Worm (Caenorhabditis elegans): ENCODE results near the gene athp-2.

Gene athp-2

ce11 chrII:4341484-4341883 lies 1.5 kb downstream of the athp-2 start:
- TF ChIP-seq zip-8 (tag; optimal IDR thresholded peaks at IDR 0.05) (no peak), ceh-43 (GFP tag; optimal IDR thresholded peaks at IDR 0.05) (no peak), ceh-39 (tag; optimal IDR thresholded peaks at IDR 0.05) (no peak), mep-1 (tag; optimal IDR thresholded peaks at IDR 0.05) (no peak), unc-120 (tag; optimal IDR thresholded peaks at IDR 0.05; ENCODE audit: poor library complexity, severe bottlenecking) (no peak), nhr-28 (tag; optimal IDR thresholded peaks at IDR 0.05) (no peak), elt-1 (tag; optimal IDR thresholded peaks at IDR 0.05; ENCODE audit: borderline replicate concordance, insufficient read depth) (no peak), lin-13 (tag; optimal IDR thresholded peaks at IDR 0.05) (no peak), nhr-2 (tag; optimal IDR thresholded peaks at IDR 0.05) (no peak), hlh-1 (tag; optimal IDR thresholded peaks at IDR 0.05) (no peak), unc-62 (GFP tag; optimal IDR thresholded peaks at IDR 0.05) (no peak)

DNA sequence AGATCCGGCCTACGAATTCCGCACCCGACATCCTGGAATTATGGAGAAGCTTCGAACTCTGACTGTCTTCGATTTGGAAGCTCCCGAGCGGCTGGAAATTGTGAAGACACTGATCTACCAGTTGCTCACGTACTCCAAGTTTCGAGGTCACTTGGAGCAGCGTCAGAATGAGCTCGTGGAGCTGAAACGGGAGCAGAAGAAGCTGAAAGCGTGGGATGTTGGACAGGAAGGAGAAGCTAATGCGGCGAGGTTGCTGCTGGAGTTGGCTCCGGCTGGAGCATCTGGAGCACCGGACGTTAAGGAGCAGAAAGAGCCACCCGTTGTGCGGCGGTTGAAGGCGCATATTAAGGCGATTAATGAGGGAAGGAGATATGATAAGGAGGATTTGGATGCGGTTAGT lies 4.3 kb downstream of the athp-2 start:
- TF ChIP-seq snpc-4 (tag; optimal IDR thresholded peaks at IDR 0.05) (no peak), hlh-1 (tag; optimal IDR thresholded peaks at IDR 0.05) (no peak), zip-8 (tag; optimal IDR thresholded peaks at IDR 0.05) (no peak), nhr-12 (tag; optimal IDR thresholded peaks at IDR 0.05) (no peak), tbx-8 (GFP tag; optimal IDR thresholded peaks at IDR 0.05) (no peak), sem-2 (GFP tag; optimal IDR thresholded peaks at IDR 0.05) (no peak), lsy-2 (tag; optimal IDR thresholded peaks at IDR 0.05) (no peak), ceh-43 (GFP tag; optimal IDR thresholded peaks at IDR 0.05) (no peak), ces-1 (GFP tag; optimal IDR thresholded peaks at IDR 0.05) (no peak), nhr-28 (tag; optimal IDR thresholded peaks at IDR 0.05) (no peak), ham-2 (GFP tag; optimal IDR thresholded peaks at IDR 0.05) (no peak)

DNA sequence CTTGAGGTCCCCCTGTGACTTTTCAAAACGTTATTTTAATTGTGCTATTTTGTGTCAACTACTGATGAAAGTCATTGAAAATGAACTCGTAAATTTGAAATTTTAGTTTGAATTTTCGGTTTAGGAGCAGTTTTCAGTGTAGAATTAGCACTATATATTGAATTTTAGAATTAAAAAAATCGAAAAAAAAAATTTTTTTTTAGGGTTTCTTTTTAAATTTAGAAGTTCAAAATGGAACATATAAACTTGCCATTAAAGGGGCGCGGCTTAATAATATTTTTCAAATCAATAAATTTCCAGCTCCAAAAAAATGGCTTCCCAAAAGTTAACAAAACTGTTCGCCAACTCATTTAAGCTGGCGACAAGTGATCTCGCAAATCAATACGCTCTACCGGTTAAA lies 10.9 kb downstream of the athp-2 start, which contains the start of gene H20J04.9:
TSS of gene H20J04.9 (plus strand) at position 301 of the 400 bp plus-strand sequence.
- no peak for TF ChIP-seq ces-1 (GFP tag; optimal IDR thresholded peaks at IDR 0.05)
- no peak for TF ChIP-seq nhr-2 (tag; optimal IDR thresholded peaks at IDR 0.05)
- no peak for TF ChIP-seq nhr-12 (tag; optimal IDR thresholded peaks at IDR 0.05)
- no peak for TF ChIP-seq ceh-39 (tag; optimal IDR thresholded peaks at IDR 0.05)
- no peak for TF ChIP-seq ham-2 (GFP tag; optimal IDR thresholded peaks at IDR 0.05)
- TF ChIP-seq unc-39 (tag; optimal IDR thresholded peaks at IDR 0.05) = no peak
- no peak for TF ChIP-seq lsy-2 (tag; optimal IDR thresholded peaks at IDR 0.05)
- no peak for TF ChIP-seq blmp-1 (tag; optimal IDR thresholded peaks at IDR 0.05)
- TF ChIP-seq cnd-1 (tag; optimal IDR thresholded peaks at IDR 0.05) = no peak
- TF ChIP-seq mab-5 (tag; optimal IDR thresholded peaks at IDR 0.05) = no peak
- no peak for TF ChIP-seq sptf-1 (tag; optimal IDR thresholded peaks at IDR 0.05)
- no peak for TF ChIP-seq ceh-83 (GFP tag; optimal IDR thresholded peaks at IDR 0.05)
- no peak for TF ChIP-seq elt-3 (tag; optimal IDR thresholded peaks at IDR 0.05)
- no peak for TF ChIP-seq ceh-43 (GFP tag; optimal IDR thresholded peaks at IDR 0.05)
- no peak for TF ChIP-seq nhr-28 (tag; optimal IDR thresholded peaks at IDR 0.05)
- no peak for TF ChIP-seq unc-120 (tag; optimal IDR thresholded peaks at IDR 0.05; ENCODE audit: poor library complexity, severe bottlenecking)
- no peak for TF ChIP-seq sem-2 (GFP tag; optimal IDR thresholded peaks at IDR 0.05)
- no peak for TF ChIP-seq lin-32 (GFP tag; optimal IDR thresholded peaks at IDR 0.05)
- no peak for TF ChIP-seq lin-13 (tag; optimal IDR thresholded peaks at IDR 0.05)

DNA sequence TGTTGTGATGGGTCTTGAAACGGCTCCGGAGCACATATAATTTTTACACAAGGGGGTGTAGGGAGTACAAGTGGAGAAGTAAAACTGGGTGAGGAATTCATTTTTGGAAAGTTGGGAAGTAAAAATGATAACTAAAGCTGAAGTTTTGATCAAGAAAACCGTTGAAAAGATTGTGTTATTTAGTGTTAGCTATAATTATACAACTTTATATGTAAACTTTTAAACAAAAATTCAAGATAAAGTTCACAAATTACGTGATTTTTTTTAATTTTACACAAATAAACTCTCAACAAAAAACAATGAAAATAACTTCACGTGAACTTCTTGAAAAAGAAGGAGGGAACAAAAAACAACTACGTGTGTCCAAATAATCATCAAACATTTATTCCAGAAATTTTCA lies 15.2 kb downstream of the athp-2 start, which contains the start of the genes H20J04.7 and H20J04.1:
TSS of gene H20J04.7 (minus strand) at position 101 of the 400 bp plus-strand sequence.
TSS of gene H20J04.1 (plus strand) at position 397 of the 400 bp plus-strand sequence.
- no peak for TF ChIP-seq snpc-4 (tag; optimal IDR thresholded peaks at IDR 0.05)
- TF ChIP-seq ceh-43 (GFP tag; optimal IDR thresholded peaks at IDR 0.05) = no peak
- TF ChIP-seq unc-39 (tag; optimal IDR thresholded peaks at IDR 0.05) = no peak
- no peak for TF ChIP-seq lin-13 (tag; optimal IDR thresholded peaks at IDR 0.05)
- no peak for TF ChIP-seq elt-3 (tag; optimal IDR thresholded peaks at IDR 0.05)
- no peak for TF ChIP-seq sptf-1 (tag; optimal IDR thresholded peaks at IDR 0.05)
- no peak for TF ChIP-seq elt-1 (tag; optimal IDR thresholded peaks at IDR 0.05; ENCODE audit: borderline replicate concordance, insufficient read depth)
- no peak for TF ChIP-seq nhr-76 (tag; optimal IDR thresholded peaks at IDR 0.05)
- TF ChIP-seq lsy-2 (tag; optimal IDR thresholded peaks at IDR 0.05) = no peak
- no peak for TF ChIP-seq ceh-83 (GFP tag; optimal IDR thresholded peaks at IDR 0.05)
- TF ChIP-seq ham-2 (GFP tag; optimal IDR thresholded peaks at IDR 0.05) = no peak
- TF ChIP-seq nhr-2 (tag; optimal IDR thresholded peaks at IDR 0.05) = no peak

DNA sequence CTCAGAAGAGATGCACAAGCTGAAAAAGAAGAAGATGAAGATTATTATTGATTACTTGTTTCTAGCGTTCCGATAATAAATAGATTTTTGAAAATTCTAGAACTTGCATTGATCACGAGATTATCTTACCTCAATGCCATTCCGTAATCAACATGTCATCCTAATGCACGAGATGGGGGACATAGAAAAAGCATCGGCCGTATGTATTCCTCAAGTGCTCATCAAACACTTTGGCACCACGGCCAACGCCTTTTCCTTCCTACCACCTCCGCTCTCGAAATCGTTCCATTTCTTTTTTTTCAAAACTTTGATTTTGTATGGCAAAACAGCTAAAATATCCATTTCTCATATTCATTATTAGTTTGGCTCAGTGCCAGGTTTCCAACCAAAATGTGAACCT lies 18.8 kb downstream of the athp-2 start, which contains the start of gene lat-2:
TSS of gene lat-2 (plus strand) at position 301 of the 400 bp plus-strand sequence.
- no peak for TF ChIP-seq nhr-2 (tag; optimal IDR thresholded peaks at IDR 0.05)
- no peak for TF ChIP-seq flh-1 (GFP tag; optimal IDR thresholded peaks at IDR 0.05)
- TF ChIP-seq blmp-1 (tag; optimal IDR thresholded peaks at IDR 0.05) = no peak
- no peak for TF ChIP-seq elt-3 (tag; optimal IDR thresholded peaks at IDR 0.05)
- TF ChIP-seq lsy-2 (tag; optimal IDR thresholded peaks at IDR 0.05) = no peak
- no peak for TF ChIP-seq zip-8 (tag; optimal IDR thresholded peaks at IDR 0.05)
- no peak for TF ChIP-seq drap-1 (GFP tag; optimal IDR thresholded peaks at IDR 0.05)
- no peak for TF ChIP-seq ceh-43 (GFP tag; optimal IDR thresholded peaks at IDR 0.05)
